Fruit fly (Drosophila melanogaster): ENCODE results near the gene Hsc70-2.

DNA sequence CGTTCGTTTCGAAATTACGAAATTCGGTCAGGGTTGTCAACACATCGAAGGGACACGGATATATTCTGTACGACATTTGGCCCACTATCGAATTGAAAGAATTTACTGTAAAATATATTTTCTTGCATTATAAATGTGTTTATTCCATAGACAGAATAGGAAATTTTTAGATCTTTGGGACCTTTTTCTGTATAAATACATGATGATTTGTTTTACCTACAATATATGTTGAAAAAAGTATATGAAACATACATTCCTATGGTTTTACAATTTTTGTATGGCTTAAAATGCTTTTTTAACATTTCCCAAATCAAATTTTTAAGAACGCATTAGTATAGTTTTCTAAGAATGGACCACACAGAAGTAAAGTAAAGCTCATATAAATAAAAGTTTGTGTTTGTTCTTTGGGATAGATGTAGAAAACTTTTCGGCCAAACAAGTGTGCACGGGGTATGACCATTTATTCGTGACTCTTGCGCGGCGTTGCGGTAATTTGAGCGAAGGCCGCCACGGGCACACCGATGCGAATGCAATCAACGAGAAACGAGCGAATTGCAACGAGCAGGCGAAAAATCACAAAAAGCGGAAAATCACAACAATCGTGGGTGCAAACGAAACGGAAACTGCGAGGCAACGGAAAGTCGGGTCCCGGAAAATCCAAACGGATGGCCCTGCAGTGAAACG lies 46.9 kb upstream of the Hsc70-2 start, which contains the start of the genes CG17327, CG44194 and CG7518:
- no peak for TF ChIP-seq dac (GFP tag; optimal IDR thresholded peaks at IDR 0.05)
- no peak for TF ChIP-seq Eip78C (GFP tag)
- no peak for TF ChIP-seq acj6 (GFP tag; optimal IDR thresholded peaks at IDR 0.05)
- TF ChIP-seq CG4318 (GFP tag; optimal IDR thresholded peaks at IDR 0.05): no peak
- TF ChIP-seq dsx (GFP tag; optimal IDR thresholded peaks at IDR 0.05; ENCODE audit: poor library complexity, severe bottlenecking): no peak
- TF ChIP-seq pdm3 (GFP tag; optimal IDR thresholded peaks at IDR 0.05): no peak
- TF ChIP-seq CG6276 (GFP tag; optimal IDR thresholded peaks at IDR 0.05): no peak
- TF ChIP-seq CG6854 (GFP tag; optimal IDR thresholded peaks at IDR 0.05): no peak
- TF ChIP-seq CG7368 (GFP tag; optimal IDR thresholded peaks at IDR 0.05): no peak
- TF ChIP-seq CG10669 (GFP tag; optimal IDR thresholded peaks at IDR 0.05): no peak
- TF ChIP-seq CG11762 (GFP tag; optimal IDR thresholded peaks at IDR 0.05; ENCODE audit: insufficient read depth): no peak
- TF ChIP-seq CG6808 (GFP tag; optimal IDR thresholded peaks at IDR 0.05): no peak
- no peak for TF ChIP-seq fd85E (GFP tag; optimal IDR thresholded peaks at IDR 0.05)
- TF ChIP-seq Hr4 (GFP tag; optimal IDR thresholded peaks at IDR 0.05): no peak

Measured in whole organism, prepupa.